Fruit fly (Drosophila melanogaster) whole organism: ENCODE results near the gene CG18493.

ENCODE experiments used
- CG8478 ChIP-seq: fragments of >200 bp; optimal IDR thresholded peaks from 2 replicates; lab custom pipeline; 2018; ENCODE audit warnings: inconsistent platforms
- Dll ChIP-seq: fragments of >200 bp; optimal IDR thresholded peaks from 2 replicates; lab custom pipeline; 2017
- EcR ChIP-seq, 2 experiments: fragments of >200 bp; optimal IDR thresholded peaks; 2 replicates each; lab custom pipeline; 2017; ENCODE audit warnings: missing biosample characterization in 2 of 2, missing genetic modification characterization in 2 of 2, missing genetic modification reagents in 2 of 2
- pan ChIP-seq: fragments of >200 bp; optimal IDR thresholded peaks from 2 replicates; lab custom pipeline; 2017
- psq ChIP-seq: fragments of >200 bp; optimal IDR thresholded peaks from 2 replicates; lab custom pipeline; 2017
- usp ChIP-seq: fragments of >200 bp; optimal IDR thresholded peaks from 2 replicates; lab custom pipeline; 2017; ENCODE audit warnings: missing biosample characterization, missing genetic modification characterization, mixed read lengths

Gene CG18493

DNA sequence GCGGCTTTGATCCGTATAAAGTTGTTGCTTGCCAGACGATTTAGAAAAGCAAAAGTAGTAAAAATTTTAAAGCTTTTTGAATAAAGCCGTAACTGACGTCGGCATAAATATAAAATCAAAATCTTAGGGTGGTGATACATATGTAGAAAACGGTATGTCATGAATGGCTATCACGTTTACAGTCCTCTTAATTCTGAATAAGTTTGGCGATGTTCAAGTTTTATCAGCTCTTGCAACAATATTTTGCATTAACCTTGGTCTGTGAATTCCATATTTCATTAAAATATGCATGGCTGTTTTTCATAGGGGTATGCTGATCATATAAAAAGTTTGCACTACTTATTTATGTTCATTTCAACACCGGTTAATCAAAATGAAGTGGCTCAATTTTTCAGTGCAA is 18.5 kb downstream of the CG18493 start, which contains the start of gene CG11626:
Gene CG11626 (plus strand): TSS at position 301 of the 400 bp plus-strand sequence.
- TF ChIP-seq CG8478 (lab: Kevin White, UChicago) = no peak
- no peak for TF ChIP-seq Dll (lab: Kevin White, UChicago)
- no peak for TF ChIP-seq usp (GFP tag; lab: Kevin White, UChicago)
- TF ChIP-seq EcR (GFP tag; optimal IDR thresholded peaks at IDR 0.05; lab: Kevin White, UChicago) = no peak
- TF ChIP-seq psq = no peak
- no peak for TF ChIP-seq pan

dm6 chr3R:19411371-19411770 is 21.3 kb downstream of the CG18493 start:
- TF ChIP-seq Dll (lab: Kevin White, UChicago) (no peak), psq (no peak), CG8478 (lab: Kevin White, UChicago) (no peak), pan (no peak), EcR (GFP tag; optimal IDR thresholded peaks at IDR 0.05; lab: Kevin White, UChicago) (no peak), usp (GFP tag; lab: Kevin White, UChicago) (no peak)

DNA sequence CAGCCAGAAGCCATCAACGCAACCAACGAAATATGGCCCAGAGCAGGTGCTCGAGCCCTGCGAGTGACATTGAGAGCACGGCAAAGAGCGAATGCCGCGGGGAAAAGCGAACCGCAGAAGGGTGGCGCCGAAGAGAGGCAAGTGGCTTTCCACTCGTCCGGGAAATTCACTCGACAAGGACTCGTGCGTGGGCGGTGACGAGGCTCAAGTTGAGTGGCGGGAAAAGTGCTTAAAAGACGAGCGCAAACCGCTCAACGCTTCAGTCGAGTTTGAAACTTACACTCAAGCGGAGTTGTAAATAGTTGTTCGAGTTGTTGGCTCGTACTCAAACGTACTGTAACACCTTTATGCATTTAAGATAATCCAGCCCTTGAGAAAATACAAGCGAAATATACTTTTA is 22.4 kb downstream of the CG18493 start, which contains the start of gene CG31221:
Gene CG31221 (plus strand): TSS at position 256 of the 400 bp plus-strand sequence.
- no peak for TF ChIP-seq usp (GFP tag; lab: Kevin White, UChicago)
- no peak for TF ChIP-seq pan
- TF ChIP-seq Dll (lab: Kevin White, UChicago) = no peak
- TF ChIP-seq EcR (GFP tag; optimal IDR thresholded peaks at IDR 0.05; lab: Kevin White, UChicago) = no peak
- no peak for TF ChIP-seq CG8478 (lab: Kevin White, UChicago)
- TF ChIP-seq psq = no peak

DNA sequence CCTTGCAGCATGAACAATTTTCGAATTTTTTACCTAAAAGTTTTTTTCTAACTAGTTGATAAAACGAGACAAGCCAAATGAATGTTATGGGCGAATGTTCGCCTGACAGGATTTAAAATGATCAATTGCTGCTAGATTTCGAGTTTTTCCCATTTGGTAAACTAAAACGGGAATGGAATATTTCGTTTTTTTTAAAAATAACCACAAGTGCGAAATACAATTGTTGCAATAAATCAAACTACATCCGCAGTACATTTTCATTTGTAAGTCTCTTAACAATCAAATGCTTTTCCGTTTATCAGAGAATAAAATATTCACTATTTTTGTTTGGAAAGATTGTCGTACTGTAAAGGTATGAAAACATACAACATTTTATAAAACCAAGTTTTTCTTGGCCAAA is 35.0 kb downstream of the CG18493 start, which contains the start of gene CG3517:
Gene CG3517 (minus strand): TSS at position 101 of the 400 bp plus-strand sequence.
- TF ChIP-seq psq (no peak), usp (GFP tag; lab: Kevin White, UChicago) (no peak), EcR (GFP tag; optimal IDR thresholded peaks at IDR 0.05; lab: Kevin White, UChicago) (no peak), Dll (lab: Kevin White, UChicago) (no peak), pan (no peak), CG8478 (lab: Kevin White, UChicago) (no peak)
